Fruit fly (Drosophila melanogaster): ENCODE data around the gene MED11.

Gene MED11

dm6 chr3L:18765657-18766592, 20.3 kb downstream of the MED11 start (continued):
- TF ChIP-seq Eip75B (GFP tag; optimal IDR thresholded peaks at IDR 0.05) = peak; percentile 82
- peak; percentile 54 for TF ChIP-seq fkh (GFP tag; optimal IDR thresholded peaks at IDR 0.05)
- no peak for TF ChIP-seq Gug (GFP tag; IDR thresholded peaks at IDR 0.05)
- no peak for TF ChIP-seq CG3032 (tag; optimal IDR thresholded peaks at IDR 0.05)
- no peak for TF ChIP-seq Hr39 (GFP tag; optimal IDR thresholded peaks at IDR 0.05)
- TF ChIP-seq Smox (GFP tag; optimal IDR thresholded peaks at IDR 0.05) = no peak
- TF ChIP-seq CG6276 (GFP tag; optimal IDR thresholded peaks at IDR 0.05) = peak; percentile 47
- TF ChIP-seq eg (GFP tag; IDR thresholded peaks at IDR 0.05) = peak; percentile 64; the same call in 2 of the 3 replicates
- TF ChIP-seq spab (GFP tag; optimal IDR thresholded peaks at IDR 0.05) = peak; percentile 6
- TF ChIP-seq CG6808 (GFP tag; optimal IDR thresholded peaks at IDR 0.05) = peak; percentile 21
- TF ChIP-seq CG4318 (GFP tag; optimal IDR thresholded peaks at IDR 0.05) = no peak
- no peak for TF ChIP-seq fd59A (GFP tag; optimal IDR thresholded peaks at IDR 0.05)
- no peak for TF ChIP-seq Hr4 (GFP tag; optimal IDR thresholded peaks at IDR 0.05)
- peak; percentile 3 for TF ChIP-seq OdsH (GFP tag; optimal IDR thresholded peaks at IDR 0.05)
- no peak for TF ChIP-seq CG8319 (GFP tag; optimal IDR thresholded peaks at IDR 0.05)
- peak; percentile 45; the same call in 2 of the 3 replicates for TF ChIP-seq CG8119 (GFP tag; IDR thresholded peaks at IDR 0.05)
- TF ChIP-seq CG31627 (GFP tag; optimal IDR thresholded peaks at IDR 0.05) = no peak
- no peak for TF ChIP-seq salr (GFP tag; optimal IDR thresholded peaks at IDR 0.05)
- no peak for TF ChIP-seq CG10631 (GFP tag; optimal IDR thresholded peaks at IDR 0.05)
- TF ChIP-seq pdm3 (GFP tag; optimal IDR thresholded peaks at IDR 0.05) = no peak
- peak; percentile 93 for TF ChIP-seq CG6854 (GFP tag; optimal IDR thresholded peaks at IDR 0.05)
- TF ChIP-seq dac (GFP tag; optimal IDR thresholded peaks at IDR 0.05) = no peak
- peak; percentile 79; the same call in 2 of the 3 replicates for TF ChIP-seq CG6163 (GFP tag; IDR thresholded peaks at IDR 0.05)
- no peak for TF ChIP-seq Sox15 (GFP tag; optimal IDR thresholded peaks at IDR 0.05)
- no peak for TF ChIP-seq Hr38 (GFP tag; optimal IDR thresholded peaks at IDR 0.05)
- no peak for TF ChIP-seq cyc (GFP tag; optimal IDR thresholded peaks at IDR 0.05)
- TF ChIP-seq vri (GFP tag; optimal IDR thresholded peaks at IDR 0.05) = peak; percentile 94

dm6 chr3L:18767950-18768781, 22.5 kb downstream of the MED11 start:
- no peak for TF ChIP-seq fkh (GFP tag; optimal IDR thresholded peaks at IDR 0.05)
- TF ChIP-seq CG3919 (GFP tag; optimal IDR thresholded peaks at IDR 0.05) = no peak
- peak; percentile 2 for TF ChIP-seq spab (GFP tag; optimal IDR thresholded peaks at IDR 0.05)
- TF ChIP-seq Hr4 (GFP tag; optimal IDR thresholded peaks at IDR 0.05) = peak; percentile 26
- no peak for TF ChIP-seq fd59A (GFP tag; optimal IDR thresholded peaks at IDR 0.05)
- no peak for TF ChIP-seq Lpt (GFP tag; optimal IDR thresholded peaks at IDR 0.05)
- peak; percentile 1 for TF ChIP-seq lz (GFP tag; optimal IDR thresholded peaks at IDR 0.05)
- TF ChIP-seq CG8319 (GFP tag; optimal IDR thresholded peaks at IDR 0.05) = no peak
- no peak for TF ChIP-seq Ets21C (GFP tag; optimal IDR thresholded peaks at IDR 0.05)
- no peak for TF ChIP-seq acj6 (GFP tag; optimal IDR thresholded peaks at IDR 0.05)
- TF ChIP-seq CG6163 (GFP tag; IDR thresholded peaks at IDR 0.05) = no peak
- no peak for TF ChIP-seq Sox102F (GFP tag; optimal IDR thresholded peaks at IDR 0.05)
- TF ChIP-seq dac (GFP tag; optimal IDR thresholded peaks at IDR 0.05) = no peak
- no peak for TF ChIP-seq CG11762 (GFP tag; optimal IDR thresholded peaks at IDR 0.05; ENCODE audit: insufficient read depth)
- TF ChIP-seq eg (GFP tag; IDR thresholded peaks at IDR 0.05) = no peak
- no peak for TF ChIP-seq net (GFP tag; optimal IDR thresholded peaks at IDR 0.05)
- TF ChIP-seq CG15336 (GFP tag; IDR thresholded peaks at IDR 0.05) = 0 out of 2 replicates have a peak, but pooled peaks have one; percentile 8
- no peak for TF ChIP-seq cyc (GFP tag; optimal IDR thresholded peaks at IDR 0.05)
- no peak for TF ChIP-seq Ets96B (tag; optimal IDR thresholded peaks at IDR 0.05)
- peak; percentile 34 for TF ChIP-seq esn (GFP tag; optimal IDR thresholded peaks at IDR 0.05)
- no peak for TF ChIP-seq CG6792 (GFP tag; optimal IDR thresholded peaks at IDR 0.05)
- no peak for TF ChIP-seq CG1621 (tag; optimal IDR thresholded peaks at IDR 0.05)
- peak; percentile 32 for TF ChIP-seq CG8632 (GFP tag; optimal IDR thresholded peaks at IDR 0.05)
- TF ChIP-seq CG10669 (GFP tag; optimal IDR thresholded peaks at IDR 0.05) = no peak
- TF ChIP-seq CG6808 (GFP tag; optimal IDR thresholded peaks at IDR 0.05) = no peak
- no peak for TF ChIP-seq CG7368 (GFP tag; optimal IDR thresholded peaks at IDR 0.05)
- no peak for TF ChIP-seq Sox15 (GFP tag; optimal IDR thresholded peaks at IDR 0.05)
- TF ChIP-seq Eip75B (GFP tag; optimal IDR thresholded peaks at IDR 0.05) = no peak
- TF ChIP-seq salr (GFP tag; optimal IDR thresholded peaks at IDR 0.05) = peak in 1 of 2 experiments; percentile 17
- TF ChIP-seq fd85E (GFP tag; optimal IDR thresholded peaks at IDR 0.05) = no peak
- TF ChIP-seq CG8119 (GFP tag; IDR thresholded peaks at IDR 0.05) = no peak
- no peak for TF ChIP-seq topi (GFP tag; optimal IDR thresholded peaks at IDR 0.05)
- no peak for TF ChIP-seq Hr39 (GFP tag; optimal IDR thresholded peaks at IDR 0.05)
